Fruit fly (Drosophila melanogaster): ENCODE measurements around the gene CG17298.

Gene CG17298

dm6 chr3R:21263177-21263576, 19.8 kb upstream of the CG17298 start (continued):
- TF ChIP-seq CG2199 (GFP tag; IDR thresholded peaks at IDR 0.05) (no peak), Chrac-16 (GFP tag; optimal IDR thresholded peaks at IDR 0.05) (no peak), Xrp1 (GFP tag; IDR thresholded peaks at IDR 0.05) (no peak), gcm (GFP tag; optimal IDR thresholded peaks at IDR 0.05) (peak; percentile 32), CG30020 (tag; optimal IDR thresholded peaks at IDR 0.05) (no peak), CG11247 (GFP tag; IDR thresholded peaks at IDR 0.05) (peak; percentile 47), CG10267 (tag; optimal IDR thresholded peaks at IDR 0.05) (peak; percentile 6), CG12071 (GFP tag; optimal IDR thresholded peaks at IDR 0.05) (peak; percentile 7), CG9797 (GFP tag; optimal IDR thresholded peaks at IDR 0.05) (no peak), CG9609 (GFP tag; optimal IDR thresholded peaks at IDR 0.05) (no peak), Fer1 (GFP tag; optimal IDR thresholded peaks at IDR 0.05) (peak; percentile 14), vnd (GFP tag; IDR thresholded peaks at IDR 0.05; ENCODE audit: partially characterized antibody) (no peak), CG14710 (tag; optimal IDR thresholded peaks at IDR 0.05) (peak; percentile 12), CG8765 (GFP tag; IDR thresholded peaks at IDR 0.05) (no peak), odd (GFP tag; optimal IDR thresholded peaks at IDR 0.05) (peak; percentile 31), CG18619 (GFP tag; optimal IDR thresholded peaks at IDR 0.05) (peak; percentile 36), gsb-n (tag; optimal IDR thresholded peaks at IDR 0.05) (no peak), CG7556 (GFP tag; optimal IDR thresholded peaks at IDR 0.05) (peak; percentile 25), CG11085 (GFP tag; IDR thresholded peaks at IDR 0.05) (peak; percentile 30; the same call in 1 of the 2 replicates), HmgZ (tag; optimal IDR thresholded peaks at IDR 0.05) (no peak), schlank (tag; optimal IDR thresholded peaks at IDR 0.05) (peak; percentile 9), CG17612 (GFP tag; IDR thresholded peaks at IDR 0.05) (0 out of 2 replicates have a peak, but pooled peaks have one; percentile 18), CG43689 (GFP tag; IDR thresholded peaks at IDR 0.05) (peak; percentile 35; the same call in 1 of the 2 replicates), CHES-1-like (GFP tag; optimal IDR thresholded peaks at IDR 0.05) (no peak), ase (GFP tag; IDR thresholded peaks at IDR 0.05) (peak; percentile 63; the same call in 2 of the 3 replicates), CG12219 (GFP tag; optimal IDR thresholded peaks at IDR 0.05) (peak; percentile 27), CG15514 (GFP tag; optimal IDR thresholded peaks at IDR 0.05) (peak; percentile 35), repo (GFP tag; optimal IDR thresholded peaks at IDR 0.05) (no peak), fru (optimal IDR thresholded peaks at IDR 0.05) (no peak), al (GFP tag; IDR thresholded peaks at IDR 0.05) (no peak), Deaf1 (tag; optimal IDR thresholded peaks at IDR 0.05) (no peak), jing (GFP tag; optimal IDR thresholded peaks at IDR 0.05) (no peak), nmo (GFP tag; optimal IDR thresholded peaks at IDR 0.05) (peak; percentile 10), CG12659 (GFP tag; optimal IDR thresholded peaks at IDR 0.05) (peak; percentile 33), CoRest (tag; optimal IDR thresholded peaks at IDR 0.05) (peak; percentile 43), slp2 (GFP tag; optimal IDR thresholded peaks at IDR 0.05) (no peak), fd102C (GFP tag; optimal IDR thresholded peaks at IDR 0.05) (no peak), danr (GFP tag; IDR thresholded peaks at IDR 0.05) (no peak), so (GFP tag; IDR thresholded peaks at IDR 0.05) (0 out of 3 replicates have a peak, but pooled peaks have one; percentile 35), stwl (tag; optimal IDR thresholded peaks at IDR 0.05) (no peak), Hand (GFP tag; optimal IDR thresholded peaks at IDR 0.05) (no peak), CG17912 (GFP tag; optimal IDR thresholded peaks at IDR 0.05) (no peak), CG10654 (GFP tag; optimal IDR thresholded peaks at IDR 0.05) (no peak), CG18011 (GFP tag; optimal IDR thresholded peaks at IDR 0.05) (no peak), ham (GFP tag; IDR thresholded peaks at IDR 0.05) (no peak), jumu (GFP tag; optimal IDR thresholded peaks at IDR 0.05) (no peak), CG11696 (GFP tag; IDR thresholded peaks at IDR 0.05) (peak; percentile 34; the same call in 1 of the 2 replicates), sr (GFP tag; IDR thresholded peaks at IDR 0.05) (peak; percentile 60; the same call in 1 of the 3 replicates), tx (GFP tag; optimal IDR thresholded peaks at IDR 0.05) (no peak), CG8388 (GFP tag; optimal IDR thresholded peaks at IDR 0.05) (peak; percentile 35), CG3407 (GFP tag; optimal IDR thresholded peaks at IDR 0.05) (peak; percentile 47)

Measured in whole organism, embryonic.